Worm (Caenorhabditis elegans) whole organism, early embryonic: Measurements from ENCODE around the gene gcy-27.

Experiments used
- B0310.2 ChIP-seq: sonication (generic microtip); optimal IDR thresholded peaks from 2 replicates; lab custom pipeline; 2016; ENCODE audit warnings: mild to moderate bottlenecking, missing genetic modification characterization, missing compliant biosample characterization
- F13C5.2 ChIP-seq: sonication (generic microtip); optimal IDR thresholded peaks from 2 replicates; lab custom pipeline; 2017; ENCODE audit warnings: mild to moderate bottlenecking, missing genetic modification characterization, inconsistent platforms, missing compliant biosample characterization
- ama-1 ChIP-seq: fragments of 150-350 bp; optimal IDR thresholded peaks from 2 replicates; lab custom pipeline; 2014
- ceh-13 ChIP-seq: fragments of 200-800 bp; sonication (Bioruptor generic); optimal IDR thresholded peaks from 2 replicates; lab custom pipeline; 2018; ENCODE audit warnings: mild to moderate bottlenecking, missing genetic modification characterization, missing compliant biosample characterization
- ceh-36 ChIP-seq: sonication (generic microtip); optimal IDR thresholded peaks from 2 replicates; lab custom pipeline; 2016; ENCODE audit warnings: missing genetic modification characterization, inconsistent platforms, missing compliant biosample characterization
- ets-7 ChIP-seq: sonication (generic microtip); optimal IDR thresholded peaks from 2 replicates; lab custom pipeline; 2016; ENCODE audit warnings: missing genotype, missing genetic modification characterization, missing compliant biosample characterization
- hmg-4 ChIP-seq: fragments of 200-800 bp; sonication (Bioruptor generic); optimal IDR thresholded peaks from 2 replicates; lab custom pipeline; 2018; ENCODE audit warnings: mild to moderate bottlenecking, missing genetic modification characterization, missing compliant biosample characterization
- pes-1 ChIP-seq: fragments of 200-800 bp; sonication (Bioruptor generic); IDR thresholded peaks from 2 replicates; pipeline ENCODE4 v1.3.6; 2022; ENCODE audit warnings: missing genetic modification reagents, missing genetic modification characterization, missing compliant biosample characterization
- sea-1 ChIP-seq: fragments of 200-800 bp; sonication (Bioruptor generic); conservative IDR thresholded peaks from 2 replicates; pipeline ENCODE4 v1.3.6; 2022; ENCODE audit warnings: missing genetic modification characterization, missing compliant biosample characterization
- tbx-11 ChIP-seq: fragments of 200-800 bp; sonication (Bioruptor generic); IDR thresholded peaks from 2 replicates; pipeline ENCODE4 v1.3.6; 2022; ENCODE audit warnings: missing genetic modification characterization, missing compliant biosample characterization
- tbx-37 ChIP-seq: fragments of 200-800 bp; sonication (Bioruptor generic); conservative IDR thresholded peaks from 2 replicates; pipeline ENCODE4 v1.3.6; 2022; ENCODE audit warnings: missing genetic modification reagents, missing genetic modification characterization, missing compliant biosample characterization
- tra-4 ChIP-seq: sonication (generic microtip); optimal IDR thresholded peaks from 2 replicates; lab custom pipeline; 2017; ENCODE audit warnings: missing genetic modification characterization, missing compliant biosample characterization

DNA sequence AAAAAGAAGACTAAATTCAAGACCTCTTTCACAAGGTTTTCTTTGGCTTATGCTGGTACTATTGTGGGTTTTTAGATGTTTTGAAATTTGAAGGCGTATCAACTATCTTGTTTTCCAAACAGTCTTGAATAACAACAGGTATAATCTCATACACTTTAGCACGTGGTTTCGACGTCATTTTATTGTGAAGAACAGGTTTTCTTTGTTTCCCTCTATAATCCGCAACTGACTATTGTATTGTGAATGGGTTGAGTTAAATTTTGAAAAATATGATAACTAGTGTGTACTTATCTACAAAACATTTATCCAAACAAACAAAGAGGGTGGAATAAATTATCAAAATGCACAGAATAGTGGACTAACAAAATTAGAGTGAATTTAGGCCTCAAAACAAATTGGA, 4.8 kb upstream of the gcy-27 start:
- TF ChIP-seq ama-1 (lab: Kevin White, UChicago) (no peak), ceh-36 (tag; lab: Kevin White, UChicago) (no peak), tra-4 (no peak), sea-1 (no peak), hmg-4 (GFP tag; lab: Kevin White, UChicago) (no peak), F13C5.2 (no peak), pes-1 (GFP tag; lab: Robert Waterston, UW) (no peak), tbx-37 (GFP tag; lab: Robert Waterston, UW) (no peak), ets-7 (tag; lab: Kevin White, UChicago) (no peak), ceh-13 (GFP tag; lab: Kevin White, UChicago) (no peak), tbx-11 (GFP tag; lab: Robert Waterston, UW) (no peak), B0310.2 (no peak)
